Fruit fly (Drosophila melanogaster) whole organism, pupa: ENCODE data around the gene Osbp.

ENCODE experiments used
- CG10348 ChIP-seq: fragments of 200-800 bp; sonication (Bioruptor generic); IDR thresholded peaks from 2 replicates; pipeline ENCODE4 v1.3.6; 2022; ENCODE audit warnings: missing biosample characterization, missing genetic modification characterization
- CG12605 ChIP-seq: fragments of 200-800 bp; sonication (Bioruptor generic); IDR thresholded peaks from 2 replicates; pipeline ENCODE4 v1.3.6; 2022; ENCODE audit warnings: missing biosample characterization, missing genetic modification characterization
- CG13204 ChIP-seq: fragments of 200-800 bp; sonication (Bioruptor generic); optimal IDR thresholded peaks from 2 replicates; lab custom pipeline; 2018; ENCODE audit warnings: missing biosample characterization, mild to moderate bottlenecking, missing genetic modification characterization, moderate library complexity
- CG14655 ChIP-seq: fragments of 200-800 bp; sonication (Bioruptor generic); optimal IDR thresholded peaks from 3 replicates; lab custom pipeline; 2017; ENCODE audit warnings: mild to moderate bottlenecking, missing biosample characterization, missing genetic modification reagents, missing genetic modification characterization
- CG15710 ChIP-seq: fragments of 200-800 bp; sonication (Bioruptor generic); optimal IDR thresholded peaks from 2 replicates; lab custom pipeline; 2018; ENCODE audit warnings: missing biosample characterization, mild to moderate bottlenecking, missing genetic modification characterization, moderate library complexity
- CG17806 ChIP-seq: fragments of 200-800 bp; sonication (Bioruptor generic); optimal IDR thresholded peaks from 2 replicates; lab custom pipeline; 2018; ENCODE audit warnings: missing biosample characterization, mild to moderate bottlenecking, missing genetic modification characterization, moderate library complexity
- CG32121 ChIP-seq: fragments of 200-800 bp; sonication (Bioruptor generic); IDR thresholded peaks from 2 replicates; pipeline ENCODE4 v1.3.6; 2022; ENCODE audit warnings: missing biosample characterization, missing genetic modification characterization
- CG34367 ChIP-seq: fragments of 200-800 bp; sonication (Bioruptor generic); optimal IDR thresholded peaks from 2 replicates; lab custom pipeline; 2018; ENCODE audit warnings: missing biosample characterization, mild to moderate bottlenecking, missing genetic modification characterization
- CG4496 ChIP-seq: fragments of 200-800 bp; sonication (Bioruptor generic); IDR thresholded peaks from 3 replicates; pipeline ENCODE4 v1.3.6; 2022; ENCODE audit warnings: missing biosample characterization, missing genetic modification characterization
- CG8159 ChIP-seq: fragments of 200-800 bp; sonication (Bioruptor generic); optimal IDR thresholded peaks from 3 replicates; lab custom pipeline; 2018; ENCODE audit warnings: missing biosample characterization, mild to moderate bottlenecking, missing genetic modification characterization, moderate library complexity
- CG8301 ChIP-seq: fragments of 200-800 bp; sonication (Bioruptor generic); optimal IDR thresholded peaks from 2 replicates; lab custom pipeline; 2018; ENCODE audit warnings: missing biosample characterization, mild to moderate bottlenecking, missing genetic modification characterization
- CG9948 ChIP-seq: fragments of 200-800 bp; sonication (Bioruptor generic); optimal IDR thresholded peaks from 2 replicates; lab custom pipeline; 2018; ENCODE audit warnings: missing biosample characterization, mild to moderate bottlenecking, missing genetic modification characterization, moderate library complexity
- D1 ChIP-seq: fragments of 200-800 bp; sonication (Bioruptor generic); optimal IDR thresholded peaks from 2 replicates; lab custom pipeline; 2018; ENCODE audit warnings: missing biosample characterization, mild to moderate bottlenecking, missing genetic modification characterization, moderate library complexity
- EcR ChIP-seq: fragments of 200-800 bp; sonication (Bioruptor generic); optimal IDR thresholded peaks from 3 replicates; lab custom pipeline; 2019; ENCODE audit warnings: missing biosample characterization, missing genetic modification characterization, mild to moderate bottlenecking, moderate library complexity, missing genetic modification reagents
- Ets98B ChIP-seq: fragments of 200-800 bp; sonication (Bioruptor generic); IDR thresholded peaks from 2 replicates; pipeline ENCODE4 v1.3.6; 2022; ENCODE audit warnings: missing biosample characterization, missing genetic modification characterization
- Pif1A ChIP-seq: fragments of 200-800 bp; sonication (Bioruptor generic); optimal IDR thresholded peaks from 3 replicates; lab custom pipeline; 2016; ENCODE audit warnings: missing biosample characterization, missing genetic modification characterization
- Pif1B ChIP-seq: fragments of 200-800 bp; sonication (Bioruptor generic); optimal IDR thresholded peaks from 3 replicates; lab custom pipeline; 2016; ENCODE audit warnings: missing biosample characterization, missing genetic modification characterization
- Snoo ChIP-seq: fragments of 200-800 bp; sonication (Bioruptor generic); optimal IDR thresholded peaks from 3 replicates; lab custom pipeline; 2017; ENCODE audit warnings: missing biosample characterization, mild to moderate bottlenecking, missing genetic modification characterization, inconsistent platforms
- fd96Ca ChIP-seq: fragments of 200-800 bp; sonication (Bioruptor generic); IDR thresholded peaks from 3 replicates; pipeline ENCODE4 v1.3.6; 2022; ENCODE audit warnings: missing biosample characterization, missing genetic modification characterization
- gl ChIP-seq: fragments of 200-800 bp; sonication (Bioruptor generic); optimal IDR thresholded peaks from 2 replicates; lab custom pipeline; 2018; ENCODE audit warnings: missing biosample characterization, mild to moderate bottlenecking, missing genetic modification characterization
- rn ChIP-seq: fragments of 200-800 bp; sonication (Bioruptor generic); IDR thresholded peaks from 2 replicates; pipeline ENCODE4 v1.3.6; 2022; ENCODE audit warnings: missing biosample characterization, missing genetic modification characterization

Gene Osbp

dm6 chr3R:24910097-24910496 lies 27.9 kb downstream of the Osbp start:
- TF ChIP-seq CG13204 (GFP tag; lab: Kevin White, UChicago), result no peak
- TF ChIP-seq CG17806 (tag; lab: Kevin White, UChicago), result peak; percentile 41
- TF ChIP-seq CG32121 (GFP tag; lab: Robert Waterston, UW), result peak; percentile 87
- TF ChIP-seq CG34367 (tag; lab: Kevin White, UChicago), result peak; percentile 2
- peak; percentile 66 for TF ChIP-seq CG8301 (tag; lab: Kevin White, UChicago)
- peak; percentile 65 for TF ChIP-seq rn (GFP tag; lab: Robert Waterston, UW)
- TF ChIP-seq Snoo, result no peak
- TF ChIP-seq gl (tag; lab: Kevin White, UChicago), result no peak
- TF ChIP-seq EcR (GFP tag; lab: Kevin White, UChicago), result no peak
- no peak for TF ChIP-seq CG10348 (GFP tag; lab: Robert Waterston, UW)
- peak; percentile 86 for TF ChIP-seq Ets98B
- peak; percentile 86 for TF ChIP-seq CG4496 (GFP tag; lab: Robert Waterston, UW)
- no peak for TF ChIP-seq CG9948
- peak; percentile 39 for TF ChIP-seq CG8159 (tag; lab: Kevin White, UChicago)
- peak; percentile 50 for TF ChIP-seq Pif1B
- peak; percentile 23 for TF ChIP-seq CG15710 (tag; lab: Kevin White, UChicago)
- no peak for TF ChIP-seq CG14655 (GFP tag; lab: Kevin White, UChicago)
- TF ChIP-seq fd96Ca (GFP tag; lab: Robert Waterston, UW), result peak; percentile 77; the same call in 2 of the 3 replicates
- no peak for TF ChIP-seq Pif1A (GFP tag; lab: Kevin White, UChicago)
- TF ChIP-seq D1 (tag; lab: Kevin White, UChicago), result no peak
- TF ChIP-seq CG12605 (GFP tag; lab: Robert Waterston, UW), result peak; percentile 54; the same call in 1 of the 2 replicates
- TF ChIP-seq, all 21 proteins: peak for 12

DNA sequence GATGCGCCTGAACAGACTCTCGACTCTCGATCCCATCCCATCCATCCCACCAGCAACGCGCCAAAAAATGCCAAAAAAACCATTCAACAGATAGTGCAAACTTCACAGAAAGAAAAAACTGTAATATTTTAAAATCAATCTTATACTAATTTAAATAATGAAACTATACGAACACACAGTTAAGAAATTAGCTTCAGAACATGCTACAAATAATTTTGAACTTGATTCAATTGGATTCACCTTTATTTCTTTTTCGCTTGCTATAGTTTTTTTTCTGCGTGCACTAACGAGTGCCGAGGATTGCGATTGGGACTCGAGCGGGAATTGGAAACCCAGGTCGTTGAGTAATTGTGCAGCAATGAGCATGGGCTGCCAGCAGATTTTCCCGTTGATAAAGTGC lies 30.0 kb downstream of the Osbp start:
- TF ChIP-seq CG8301 (tag; lab: Kevin White, UChicago), result peak; percentile 38
- peak; percentile 28 for TF ChIP-seq CG14655 (GFP tag; lab: Kevin White, UChicago)
- peak; percentile 66 for TF ChIP-seq Ets98B
- 0 out of 3 replicates have a peak, but pooled peaks have one; percentile 34 for TF ChIP-seq fd96Ca (GFP tag; lab: Robert Waterston, UW)
- peak; percentile 68 for TF ChIP-seq CG32121 (GFP tag; lab: Robert Waterston, UW)
- no peak for TF ChIP-seq Pif1A (GFP tag; lab: Kevin White, UChicago)
- TF ChIP-seq, all 21 proteins: peak for 5

DNA sequence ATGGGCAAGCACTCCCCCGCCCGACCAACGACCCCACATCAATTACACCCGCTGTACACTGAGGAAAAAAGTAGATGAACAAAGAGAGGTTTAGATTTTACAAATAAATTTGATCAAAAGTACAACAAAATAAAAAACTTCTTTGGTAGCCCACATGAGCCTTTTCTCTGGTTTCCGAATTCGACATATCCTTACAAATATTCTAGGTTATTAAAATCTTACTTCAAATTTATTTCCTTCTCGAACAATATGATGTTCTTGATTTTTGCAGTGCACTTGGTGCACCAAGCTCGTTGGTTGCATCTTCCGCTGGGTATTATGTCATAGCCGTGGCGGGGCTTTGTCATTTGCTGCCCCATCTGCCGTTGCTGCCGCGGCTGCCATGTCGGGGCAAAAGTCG lies 31.4 kb downstream of the Osbp start:
- TF ChIP-seq CG4496 (GFP tag; lab: Robert Waterston, UW) (peak; percentile 55; the same call in 1 of the 3 replicates), gl (tag; lab: Kevin White, UChicago) (no peak), fd96Ca (GFP tag; lab: Robert Waterston, UW) (0 out of 3 replicates have a peak, but pooled peaks have one; percentile 30), Ets98B (peak; percentile 25; the same call in 1 of the 2 replicates), D1 (tag; lab: Kevin White, UChicago) (no peak), CG8301 (tag; lab: Kevin White, UChicago) (peak; percentile 9), CG32121 (GFP tag; lab: Robert Waterston, UW) (peak; percentile 64), EcR (GFP tag; lab: Kevin White, UChicago) (no peak), CG12605 (GFP tag; lab: Robert Waterston, UW) (peak; percentile 45; the same call in 1 of the 2 replicates)
- TF ChIP-seq, all 21 proteins: peak for 6

dm6 chr3R:24905959-24906634 lies 31.9 kb downstream of the Osbp start, which contains the start of gene CG13643:
Gene CG13643 (minus strand): TSS chr3R:24906004.
- TF ChIP-seq CG32121 (GFP tag; lab: Robert Waterston, UW), result peak; percentile 56
- no peak for TF ChIP-seq CG34367 (tag; lab: Kevin White, UChicago)
- no peak for TF ChIP-seq rn (GFP tag; lab: Robert Waterston, UW)
- TF ChIP-seq EcR (GFP tag; lab: Kevin White, UChicago), result no peak
- peak; percentile 42; the same call in 1 of the 3 replicates for TF ChIP-seq CG4496 (GFP tag; lab: Robert Waterston, UW)
- no peak for TF ChIP-seq CG12605 (GFP tag; lab: Robert Waterston, UW)
- no peak for TF ChIP-seq Snoo
- TF ChIP-seq CG13204 (GFP tag; lab: Kevin White, UChicago), result no peak
- TF ChIP-seq Pif1B, result peak; percentile 51
- no peak for TF ChIP-seq D1 (tag; lab: Kevin White, UChicago)
- no peak for TF ChIP-seq CG10348 (GFP tag; lab: Robert Waterston, UW)
- TF ChIP-seq Pif1A (GFP tag; lab: Kevin White, UChicago), result peak; percentile 54
- TF ChIP-seq CG8301 (tag; lab: Kevin White, UChicago), result peak; percentile 79
- no peak for TF ChIP-seq fd96Ca (GFP tag; lab: Robert Waterston, UW)
- peak; percentile 81 for TF ChIP-seq CG14655 (GFP tag; lab: Kevin White, UChicago)
- no peak for TF ChIP-seq CG9948
- no peak for TF ChIP-seq CG15710 (tag; lab: Kevin White, UChicago)
- peak; percentile 53 for TF ChIP-seq CG8159 (tag; lab: Kevin White, UChicago)
- peak; percentile 23; the same call in 1 of the 2 replicates for TF ChIP-seq Ets98B
- no peak for TF ChIP-seq gl (tag; lab: Kevin White, UChicago)
- TF ChIP-seq CG17806 (tag; lab: Kevin White, UChicago), result no peak

dm6 chr3R:24900816-24901215 lies 37.2 kb downstream of the Osbp start, which contains the start of gene CG10845:
Gene CG10845 (plus strand): TSS chr3R:24901116.
- no peak for TF ChIP-seq CG12605 (GFP tag; lab: Robert Waterston, UW)
- no peak for TF ChIP-seq CG14655 (GFP tag; lab: Kevin White, UChicago)
- no peak for TF ChIP-seq Ets98B
- no peak for TF ChIP-seq CG32121 (GFP tag; lab: Robert Waterston, UW)
- no peak for TF ChIP-seq CG34367 (tag; lab: Kevin White, UChicago)
- TF ChIP-seq CG8159 (tag; lab: Kevin White, UChicago), result no peak
- no peak for TF ChIP-seq Pif1B
- TF ChIP-seq gl (tag; lab: Kevin White, UChicago), result no peak
- no peak for TF ChIP-seq fd96Ca (GFP tag; lab: Robert Waterston, UW)
- no peak for TF ChIP-seq rn (GFP tag; lab: Robert Waterston, UW)
- TF ChIP-seq EcR (GFP tag; lab: Kevin White, UChicago), result no peak
- TF ChIP-seq Snoo, result no peak
- TF ChIP-seq CG4496 (GFP tag; lab: Robert Waterston, UW), result no peak
- no peak for TF ChIP-seq CG17806 (tag; lab: Kevin White, UChicago)
- no peak for TF ChIP-seq CG10348 (GFP tag; lab: Robert Waterston, UW)
- no peak for TF ChIP-seq CG13204 (GFP tag; lab: Kevin White, UChicago)
